Fruit fly (Drosophila melanogaster) whole organism, adult: ENCODE measurements around the gene CG13380.

Experiments
- CG11617 ChIP-seq: fragments of 200-800 bp; sonication (Bioruptor generic); optimal IDR thresholded peaks from 2 replicates; lab custom pipeline; 2017; ENCODE audit warnings: mild to moderate bottlenecking, missing biosample characterization, missing genetic modification reagents, missing genetic modification characterization
- CG12768 ChIP-seq: fragments of 200-800 bp; sonication (Bioruptor generic); optimal IDR thresholded peaks from 2 replicates; lab custom pipeline; 2017; ENCODE audit warnings: missing biosample characterization, missing genetic modification characterization, mild to moderate bottlenecking, moderate library complexity, missing genetic modification reagents
- CG14711 ChIP-seq: fragments of 200-800 bp; sonication (Bioruptor generic); optimal IDR thresholded peaks from 2 replicates; lab custom pipeline; 2018; ENCODE audit warnings: missing biosample characterization, mild to moderate bottlenecking, missing genetic modification characterization, moderate library complexity
- CG1620 ChIP-seq: fragments of 200-800 bp; sonication (Bioruptor generic); optimal IDR thresholded peaks from 2 replicates; lab custom pipeline; 2016; ENCODE audit warnings: missing biosample characterization, missing genetic modification characterization
- CG33017 ChIP-seq: fragments of 200-800 bp; sonication (Bioruptor generic); optimal IDR thresholded peaks from 2 replicates; lab custom pipeline; 2018; ENCODE audit warnings: missing biosample characterization, mild to moderate bottlenecking, missing genetic modification characterization, moderate library complexity
- CG5204 ChIP-seq: fragments of 200-800 bp; sonication (Bioruptor generic); optimal IDR thresholded peaks from 2 replicates; lab custom pipeline; 2016; ENCODE audit warnings: missing biosample characterization, missing genetic modification characterization
- CG7045 ChIP-seq: fragments of 200-800 bp; sonication (Bioruptor generic); optimal IDR thresholded peaks from 2 replicates; lab custom pipeline; 2017; ENCODE audit warnings: missing biosample characterization, mild to moderate bottlenecking, missing genetic modification characterization
- CG7101 ChIP-seq: fragments of 200-800 bp; sonication (Bioruptor generic); optimal IDR thresholded peaks from 2 replicates; lab custom pipeline; 2018; ENCODE audit warnings: missing biosample characterization, mild to moderate bottlenecking, missing genetic modification characterization, moderate library complexity
- Clk ChIP-seq: fragments of 200-800 bp; sonication (Bioruptor generic); optimal IDR thresholded peaks from 2 replicates; lab custom pipeline; 2017; ENCODE audit warnings: missing biosample characterization, missing genetic modification characterization
- Crg-1 ChIP-seq: fragments of 200-800 bp; sonication (Bioruptor generic); optimal IDR thresholded peaks from 2 replicates; lab custom pipeline; 2016; ENCODE audit warnings: missing biosample characterization, missing genetic modification characterization
- Hr96 ChIP-seq: fragments of 200-800 bp; sonication (Bioruptor generic); optimal IDR thresholded peaks from 2 replicates; lab custom pipeline; 2016; ENCODE audit warnings: missing biosample characterization, missing genetic modification characterization
- Mnt ChIP-seq: fragments of 200-800 bp; sonication (Bioruptor generic); optimal IDR thresholded peaks from 2 replicates; lab custom pipeline; 2016; ENCODE audit warnings: missing biosample characterization, mild to moderate bottlenecking, missing genetic modification characterization
- bab1 ChIP-seq: fragments of 200-800 bp; sonication (Bioruptor generic); optimal IDR thresholded peaks from 3 replicates; lab custom pipeline; 2019; ENCODE audit warnings: missing biosample characterization, mild to moderate bottlenecking, missing genetic modification characterization, moderate library complexity
- cic ChIP-seq: fragments of 200-800 bp; sonication (Bioruptor generic); optimal IDR thresholded peaks from 2 replicates; lab custom pipeline; 2017; ENCODE audit warnings: missing biosample characterization, mild to moderate bottlenecking, missing genetic modification characterization, moderate library complexity
- cnc ChIP-seq, 2 experiments: fragments of >200 bp; optimal IDR thresholded peaks; 2 replicates each; lab custom pipeline; 2017
- kay ChIP-seq: fragments of 200-800 bp; sonication (Bioruptor generic); peaks from one replicate; lab custom pipeline; 2016; ENCODE audit warnings: missing biosample characterization, missing genetic modification characterization, borderline replicate concordance
- ovo ChIP-seq: fragments of 200-800 bp; sonication (Bioruptor generic); optimal IDR thresholded peaks from 2 replicates; lab custom pipeline; 2016; ENCODE audit warnings: missing biosample characterization, missing genetic modification characterization
- pad ChIP-seq: fragments of 200-800 bp; sonication (Bioruptor generic); optimal IDR thresholded peaks from 3 replicates; lab custom pipeline; 2017; ENCODE audit warnings: missing biosample characterization, missing genetic modification characterization, mild to moderate bottlenecking, moderate library complexity, missing genetic modification reagents
- tj ChIP-seq: fragments of 200-800 bp; sonication (Bioruptor generic); optimal IDR thresholded peaks from 3 replicates; lab custom pipeline; 2017; ENCODE audit warnings: missing biosample characterization, mild to moderate bottlenecking, missing genetic modification characterization, moderate library complexity
- toe ChIP-seq: fragments of 200-800 bp; sonication (Bioruptor generic); optimal IDR thresholded peaks from 2 replicates; lab custom pipeline; 2016; ENCODE audit warnings: missing biosample characterization, missing genetic modification characterization

The CG13380 gene

DNA sequence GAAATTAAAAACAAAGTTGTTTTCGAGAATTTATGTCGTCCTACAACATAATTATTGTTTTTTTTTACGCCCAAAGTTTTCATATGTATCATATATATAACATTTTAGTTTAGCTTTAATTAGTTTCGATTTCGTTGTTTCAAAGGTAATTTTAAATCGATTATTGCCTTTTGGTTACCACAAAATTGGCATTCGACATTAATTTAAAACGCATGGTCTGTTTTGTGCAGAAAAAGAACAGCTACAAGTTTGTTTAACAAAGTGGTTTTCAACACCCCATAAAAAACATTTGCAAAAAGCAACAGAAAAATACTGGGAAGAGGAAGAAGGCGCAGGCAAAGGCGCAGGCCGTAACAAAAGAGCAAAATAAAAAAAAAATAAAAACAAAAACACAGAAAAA is 20.7 kb upstream of the CG13380 start:
- no peak for TF ChIP-seq bab1 (GFP tag; lab: Kevin White, UChicago)
- TF ChIP-seq CG5204: no peak

DNA sequence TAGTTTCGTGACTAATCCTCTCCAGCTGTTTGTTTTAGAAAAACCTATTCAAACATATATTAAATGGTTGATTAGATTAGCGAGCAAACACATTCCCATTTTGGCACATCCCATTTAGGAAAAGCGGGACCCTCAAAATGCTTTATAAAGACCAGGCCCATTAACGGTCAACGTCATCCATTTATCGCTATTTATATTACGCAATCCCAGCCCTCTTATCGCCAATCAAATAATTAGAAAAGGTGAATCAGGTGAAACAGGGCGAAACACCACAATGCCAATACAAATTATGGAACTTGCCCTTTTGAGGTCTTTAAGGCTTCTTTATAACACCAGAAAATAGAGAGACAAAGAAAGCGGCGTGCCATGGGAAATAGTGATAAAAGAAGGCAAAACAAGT is 20.3 kb upstream of the CG13380 start:
- TF ChIP-seq CG14711 (tag; lab: Kevin White, UChicago) (no peak), tj (GFP tag; lab: Kevin White, UChicago) (no peak), Hr96 (GFP tag; lab: Kevin White, UChicago) (no peak), CG11617 (GFP tag; lab: Kevin White, UChicago) (no peak), CG7101 (tag; lab: Kevin White, UChicago) (no peak), Mnt (GFP tag; lab: Kevin White, UChicago) (peak; percentile 9), CG1620 (GFP tag; lab: Kevin White, UChicago) (no peak), kay (no peak), Crg-1 (GFP tag; lab: Kevin White, UChicago) (no peak), CG33017 (tag; lab: Kevin White, UChicago) (peak; percentile 30), ovo (no peak), Clk (GFP tag; lab: Kevin White, UChicago) (no peak)

DNA sequence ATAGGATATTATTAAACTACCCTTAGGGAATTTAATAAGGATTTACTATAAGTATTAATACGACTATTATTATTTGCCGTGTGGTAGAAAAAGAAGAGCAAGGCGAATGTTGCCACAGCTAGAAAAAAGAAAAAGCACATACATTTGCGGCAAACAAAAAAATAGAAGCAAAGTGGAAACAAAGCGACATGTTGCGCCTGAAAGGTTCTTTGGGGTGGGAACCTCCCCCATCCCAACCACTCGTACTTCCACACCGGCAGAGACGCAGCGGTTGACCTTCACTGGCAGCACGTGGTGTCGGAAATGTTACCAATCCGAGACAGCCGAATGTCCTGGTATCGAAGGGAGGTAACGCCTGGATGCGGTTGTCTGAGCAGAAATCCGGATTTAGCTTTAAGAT is 19.6 kb upstream of the CG13380 start:
- TF ChIP-seq CG14711 (tag; lab: Kevin White, UChicago): no peak
- no peak for TF ChIP-seq pad (GFP tag; lab: Kevin White, UChicago)
- no peak for TF ChIP-seq CG5204
- TF ChIP-seq cnc (optimal IDR thresholded peaks at IDR 0.05; lab: Kevin White, UChicago): no peak
- no peak for TF ChIP-seq Hr96 (GFP tag; lab: Kevin White, UChicago)
- TF ChIP-seq bab1 (GFP tag; lab: Kevin White, UChicago): no peak
- no peak for TF ChIP-seq CG1620 (GFP tag; lab: Kevin White, UChicago)
- TF ChIP-seq Clk (GFP tag; lab: Kevin White, UChicago): no peak
- no peak for TF ChIP-seq tj (GFP tag; lab: Kevin White, UChicago)
- TF ChIP-seq CG7045 (GFP tag; lab: Kevin White, UChicago): no peak
- no peak for TF ChIP-seq ovo
- no peak for TF ChIP-seq CG7101 (tag; lab: Kevin White, UChicago)
- TF ChIP-seq CG11617 (GFP tag; lab: Kevin White, UChicago): no peak
- TF ChIP-seq CG33017 (tag; lab: Kevin White, UChicago): no peak
- TF ChIP-seq Mnt (GFP tag; lab: Kevin White, UChicago): no peak
- no peak for TF ChIP-seq Crg-1 (GFP tag; lab: Kevin White, UChicago)

DNA sequence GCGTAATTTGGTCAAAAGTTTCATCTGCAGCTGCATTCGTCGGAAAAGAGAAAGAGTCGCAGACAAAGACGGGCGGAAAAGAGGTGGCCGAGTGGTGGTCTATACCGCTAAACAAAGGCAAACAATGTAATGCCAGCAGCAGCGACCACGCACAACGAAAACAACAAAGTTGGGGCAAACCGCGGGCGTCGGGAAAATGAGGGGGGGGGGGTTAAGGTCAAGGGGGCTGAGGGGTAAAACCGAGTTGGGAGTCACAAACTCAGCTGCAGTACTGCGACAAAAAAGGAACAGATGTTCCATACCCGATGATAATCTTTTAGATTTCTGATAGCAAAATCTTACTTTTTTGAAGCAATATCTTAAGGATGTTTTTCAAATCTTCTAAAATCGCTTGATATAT is 19.0 kb upstream of the CG13380 start:
- TF ChIP-seq Clk (GFP tag; lab: Kevin White, UChicago): no peak
- TF ChIP-seq CG33017 (tag; lab: Kevin White, UChicago): no peak

DNA sequence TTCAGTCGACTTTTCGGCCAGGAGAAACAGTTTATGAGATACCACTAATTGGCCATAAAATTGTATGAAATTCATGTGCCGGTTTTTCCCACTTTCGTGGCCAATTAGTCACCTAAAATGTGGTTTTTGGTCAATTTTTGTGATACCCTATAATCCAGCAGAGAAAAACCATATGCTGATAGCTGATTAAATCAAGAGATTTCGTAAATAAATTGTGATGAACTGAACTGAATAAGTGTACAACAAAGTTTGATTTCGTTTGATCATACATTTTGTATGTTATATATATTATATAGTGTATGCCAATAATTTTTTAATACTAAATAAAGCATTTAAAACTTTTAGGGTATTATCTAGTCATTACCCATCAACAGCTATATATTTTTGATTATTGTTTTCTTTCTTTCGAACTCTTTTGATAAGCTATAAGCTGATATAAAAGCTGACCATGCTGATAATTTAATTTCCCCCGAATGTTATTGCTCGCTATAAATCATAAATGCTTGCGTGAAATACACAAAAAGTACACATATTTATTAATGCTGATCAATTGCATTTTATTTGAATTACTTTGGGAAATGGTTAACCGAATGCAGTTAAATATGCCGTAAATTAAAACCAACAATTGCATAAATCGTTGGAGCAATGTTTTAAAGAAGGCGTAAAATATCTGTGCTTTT is 17.2 kb upstream of the CG13380 start:
- TF ChIP-seq CG7101 (tag; lab: Kevin White, UChicago) (peak; percentile 6), Crg-1 (GFP tag; lab: Kevin White, UChicago) (no peak), CG14711 (tag; lab: Kevin White, UChicago) (no peak), Clk (GFP tag; lab: Kevin White, UChicago) (no peak), Hr96 (GFP tag; lab: Kevin White, UChicago) (no peak), CG5204 (no peak), bab1 (GFP tag; lab: Kevin White, UChicago) (peak; percentile 26), tj (GFP tag; lab: Kevin White, UChicago) (peak; percentile 87), cnc (optimal IDR thresholded peaks at IDR 0.05; lab: Kevin White, UChicago) (no peak), kay (peak; percentile 16)

DNA sequence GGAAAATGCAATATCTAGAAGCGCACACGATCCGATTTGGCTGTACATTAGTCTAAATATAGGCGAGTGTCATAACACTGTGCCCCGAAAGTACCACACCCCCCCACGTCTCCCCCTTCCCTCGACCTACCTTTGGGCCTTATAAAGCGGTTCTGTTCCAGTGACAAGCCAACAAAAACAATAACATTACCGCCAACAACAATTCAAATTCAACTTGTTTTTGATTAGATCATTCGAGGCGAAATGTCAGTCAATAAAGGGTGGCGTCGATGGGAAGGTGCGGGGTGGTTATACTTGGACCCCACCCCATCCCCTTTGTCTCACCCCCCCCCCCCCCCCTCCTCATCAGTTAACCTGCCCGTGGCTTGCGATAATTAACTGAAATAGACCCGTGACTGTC is 15.3 kb upstream of the CG13380 start:
- TF ChIP-seq Hr96 (GFP tag; lab: Kevin White, UChicago) (no peak), ovo (peak; percentile 13)

DNA sequence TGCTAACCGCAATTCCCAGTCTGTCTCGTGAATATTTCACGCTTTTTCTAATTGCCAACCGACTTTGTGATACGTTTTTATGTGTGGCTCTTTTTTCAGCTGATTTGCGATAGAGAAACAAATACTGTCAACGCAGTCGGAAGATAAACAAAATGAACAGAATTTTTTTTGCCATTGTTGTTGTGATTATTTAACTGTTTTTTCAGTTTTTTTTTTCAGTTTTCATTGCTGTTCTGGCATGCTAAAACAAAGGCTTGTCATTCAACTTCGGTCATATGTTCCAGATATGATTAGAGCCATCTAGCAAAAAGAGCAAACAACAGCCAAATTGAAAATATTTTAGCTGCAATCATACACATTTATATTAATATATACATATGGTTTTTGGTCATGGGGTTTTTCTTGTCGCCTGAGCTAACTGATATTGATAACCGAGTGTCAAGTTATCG is 14.5 kb upstream of the CG13380 start:
- TF ChIP-seq CG1620 (GFP tag; lab: Kevin White, UChicago) (no peak), cic (no peak), CG33017 (tag; lab: Kevin White, UChicago) (no peak), CG11617 (GFP tag; lab: Kevin White, UChicago) (no peak), kay (no peak), tj (GFP tag; lab: Kevin White, UChicago) (no peak), Hr96 (GFP tag; lab: Kevin White, UChicago) (no peak), Mnt (GFP tag; lab: Kevin White, UChicago) (no peak), CG7045 (GFP tag; lab: Kevin White, UChicago) (no peak), cnc (optimal IDR thresholded peaks at IDR 0.05; lab: Kevin White, UChicago) (no peak), toe (GFP tag; lab: Kevin White, UChicago) (no peak)

DNA sequence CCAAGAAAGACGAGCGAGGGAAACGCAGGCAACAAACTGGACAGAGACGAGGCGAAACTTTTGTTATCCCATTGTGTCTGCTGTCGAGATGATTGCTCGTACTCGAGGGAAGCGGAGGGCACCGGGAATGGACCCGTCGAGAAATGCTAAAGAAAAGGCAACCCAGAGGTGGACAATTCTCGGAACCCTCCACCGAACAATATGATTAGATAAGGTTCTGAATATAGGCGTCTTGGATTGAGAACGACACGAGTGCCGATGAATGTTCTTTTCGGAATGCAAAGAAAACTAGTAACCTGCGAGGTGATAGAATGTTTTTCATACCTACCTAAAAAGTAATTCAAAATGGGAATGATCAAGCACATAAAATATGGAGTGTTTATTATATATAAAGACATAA is 12.1 kb upstream of the CG13380 start:
- TF ChIP-seq kay: no peak
- no peak for TF ChIP-seq CG11617 (GFP tag; lab: Kevin White, UChicago)
- no peak for TF ChIP-seq cic
- TF ChIP-seq Mnt (GFP tag; lab: Kevin White, UChicago): no peak
- TF ChIP-seq CG12768 (GFP tag; lab: Kevin White, UChicago): no peak
- TF ChIP-seq Clk (GFP tag; lab: Kevin White, UChicago): no peak
- no peak for TF ChIP-seq CG7045 (GFP tag; lab: Kevin White, UChicago)
- TF ChIP-seq bab1 (GFP tag; lab: Kevin White, UChicago): no peak
- TF ChIP-seq pad (GFP tag; lab: Kevin White, UChicago): no peak
- TF ChIP-seq CG1620 (GFP tag; lab: Kevin White, UChicago): no peak
- no peak for TF ChIP-seq CG33017 (tag; lab: Kevin White, UChicago)
